Fruit fly (Drosophila melanogaster) S2 (cell line): ENCODE results near the gene CG13310.

Experiments
- CG8478 ChIP-seq: fragments of >200 bp; optimal IDR thresholded peaks from 2 replicates; lab custom pipeline; 2018
- CTCF ChIP-seq, 2 experiments: fragments of >200 bp; optimal IDR thresholded peaks; 2 replicates each; lab custom pipeline; 2018

DNA sequence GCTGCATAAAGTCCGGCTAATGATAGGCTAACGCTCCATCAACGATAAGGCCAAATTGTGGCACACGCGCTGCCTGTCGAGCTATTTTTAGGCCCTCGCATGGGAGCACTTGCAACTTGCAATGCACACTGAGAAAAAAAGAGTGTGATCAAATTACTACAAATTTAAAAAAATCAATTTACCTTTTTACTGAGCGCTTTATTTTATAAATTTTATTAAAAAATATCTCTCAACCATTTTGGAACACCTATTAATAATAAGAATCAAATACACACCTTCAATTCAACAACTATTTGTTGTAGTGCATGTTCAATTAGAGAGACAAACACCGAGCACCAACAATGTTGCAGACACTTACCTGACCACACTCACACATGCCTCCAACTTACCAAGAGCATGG is 34.8 kb downstream of the CG13310 start:
- TF ChIP-seq CG8478 (no peak), CTCF (optimal IDR thresholded peaks at IDR 0.05; lab: Kevin White, UChicago) (no peak)
